Fruit fly (Drosophila melanogaster) whole organism, embryonic: ENCODE measurements around the gene AP-1-2beta.

Experiments
- Asciz ChIP-seq: fragments of 200-800 bp; sonication (Bioruptor generic); optimal IDR thresholded peaks from 2 replicates; lab custom pipeline; 2017; ENCODE audit warnings: missing biosample characterization, mild to moderate bottlenecking, missing genetic modification characterization, missing genetic modification reagents
- CG11093 ChIP-seq: fragments of 200-800 bp; sonication (Bioruptor generic); IDR thresholded peaks from 3 replicates; pipeline ENCODE4 v1.3.6; 2022; ENCODE audit warnings: missing biosample characterization, missing genetic modification characterization
- CG11560 ChIP-seq: fragments of 200-800 bp; sonication (Bioruptor generic); IDR thresholded peaks from 3 replicates; pipeline ENCODE4 v1.3.6; 2022; ENCODE audit warnings: missing biosample characterization, missing genetic modification characterization
- CG12104 ChIP-seq: fragments of 200-800 bp; sonication (Bioruptor generic); optimal IDR thresholded peaks from 3 replicates; lab custom pipeline; 2016; ENCODE audit warnings: missing biosample characterization, missing genetic modification characterization
- CG14667 ChIP-seq: fragments of 200-800 bp; sonication (Bioruptor generic); IDR thresholded peaks from 2 replicates; pipeline ENCODE4 v1.3.6; 2022; ENCODE audit warnings: missing biosample characterization, missing genetic modification characterization
- CG14965 ChIP-seq: fragments of 200-800 bp; sonication (Bioruptor generic); optimal IDR thresholded peaks from 2 replicates; lab custom pipeline; 2016; ENCODE audit warnings: missing biosample characterization, missing genetic modification characterization, borderline replicate concordance
- CG17186 ChIP-seq: fragments of 200-800 bp; sonication (Bioruptor generic); optimal IDR thresholded peaks from 3 replicates; lab custom pipeline; 2017; ENCODE audit warnings: missing biosample characterization, missing genetic modification reagents, missing genetic modification characterization
- CG17568 ChIP-seq: fragments of 200-800 bp; sonication (Bioruptor generic); optimal IDR thresholded peaks from 2 replicates; lab custom pipeline; 2018; ENCODE audit warnings: missing biosample characterization, mild to moderate bottlenecking, missing genetic modification characterization, moderate library complexity
- CG4360 ChIP-seq: fragments of 200-800 bp; sonication (Bioruptor generic); IDR thresholded peaks from 2 replicates; pipeline ENCODE4 v1.3.6; 2022; ENCODE audit warnings: missing biosample characterization, missing genetic modification characterization
- CG5180 ChIP-seq: fragments of 200-800 bp; sonication (Bioruptor generic); optimal IDR thresholded peaks from 3 replicates; lab custom pipeline; 2017; ENCODE audit warnings: missing biosample characterization, missing genetic modification characterization, mild to moderate bottlenecking, moderate library complexity, missing genetic modification reagents
- CG5245 ChIP-seq: fragments of 200-800 bp; sonication (Bioruptor generic); optimal IDR thresholded peaks from 3 replicates; lab custom pipeline; 2016; ENCODE audit warnings: missing biosample characterization, missing genetic modification characterization
- CG5953 ChIP-seq: fragments of 200-800 bp; sonication (Bioruptor generic); IDR thresholded peaks from 2 replicates; pipeline ENCODE4 v1.3.6; 2022; ENCODE audit warnings: missing biosample characterization, missing genetic modification characterization
- CG6791 ChIP-seq: fragments of 200-800 bp; sonication (Bioruptor generic); IDR thresholded peaks from 3 replicates; pipeline ENCODE4 v1.3.6; 2022; ENCODE audit warnings: missing biosample characterization, missing genetic modification characterization; ENCODE audit not compliant: partially characterized antibody
- CG7786 ChIP-seq: fragments of 200-800 bp; sonication (Bioruptor generic); optimal IDR thresholded peaks from 2 replicates; lab custom pipeline; 2016; ENCODE audit warnings: missing biosample characterization, missing genetic modification characterization
- CG9876 ChIP-seq: fragments of 200-800 bp; sonication (Bioruptor generic); optimal IDR thresholded peaks from 2 replicates; lab custom pipeline; 2016; ENCODE audit warnings: missing biosample characterization, missing genetic modification characterization
- E2f1 ChIP-seq: fragments of 200-800 bp; sonication (Bioruptor generic); IDR thresholded peaks from 2 replicates; pipeline ENCODE4 v1.3.6; 2022; ENCODE audit warnings: missing biosample characterization, missing genetic modification characterization
- ERR ChIP-seq: fragments of 200-800 bp; sonication (Bioruptor generic); optimal IDR thresholded peaks from 2 replicates; lab custom pipeline; 2016; ENCODE audit warnings: missing biosample characterization, missing genetic modification characterization
- GATAe ChIP-seq: fragments of 200-800 bp; sonication (Bioruptor generic); conservative IDR thresholded peaks from 2 replicates; pipeline ENCODE4 v1.3.6; 2022; ENCODE audit warnings: missing biosample characterization, missing genetic modification characterization
- NC2α ChIP-seq: fragments of 200-800 bp; sonication (Bioruptor generic); optimal IDR thresholded peaks from 2 replicates; lab custom pipeline; 2016; ENCODE audit warnings: missing biosample characterization, missing genetic modification characterization
- NC2β ChIP-seq: fragments of 200-800 bp; sonication (Bioruptor generic); optimal IDR thresholded peaks from 2 replicates; lab custom pipeline; 2016; ENCODE audit warnings: missing biosample characterization, missing genetic modification characterization
- NfI ChIP-seq: fragments of 200-800 bp; sonication (Bioruptor generic); optimal IDR thresholded peaks from 3 replicates; lab custom pipeline; 2018; ENCODE audit warnings: missing biosample characterization, mild to moderate bottlenecking, missing genetic modification characterization, moderate library complexity
- Optix ChIP-seq: fragments of 200-800 bp; sonication (Bioruptor generic); IDR thresholded peaks from 3 replicates; pipeline ENCODE4 v1.3.6; 2022; ENCODE audit warnings: missing biosample characterization, missing genetic modification characterization
- Rx ChIP-seq: fragments of 200-800 bp; sonication (Bioruptor generic); IDR thresholded peaks from 2 replicates; pipeline ENCODE4 v1.3.6; 2022; ENCODE audit warnings: missing biosample characterization, missing genetic modification characterization
- Sox100B ChIP-seq: fragments of 200-800 bp; sonication (Bioruptor generic); optimal IDR thresholded peaks from 3 replicates; lab custom pipeline; 2018; ENCODE audit warnings: missing biosample characterization, mild to moderate bottlenecking, missing genetic modification characterization
- ab ChIP-seq: fragments of 200-800 bp; sonication (Bioruptor generic); optimal IDR thresholded peaks from 2 replicates; lab custom pipeline; 2016; ENCODE audit warnings: missing biosample characterization, missing genetic modification characterization
- az2 ChIP-seq: fragments of 200-800 bp; sonication (Bioruptor generic); optimal IDR thresholded peaks from 3 replicates; lab custom pipeline; 2016; ENCODE audit warnings: missing biosample characterization, missing genetic modification characterization
- bcd ChIP-seq: fragments of 200-800 bp; sonication (Bioruptor generic); optimal IDR thresholded peaks from 2 replicates; lab custom pipeline; 2017; ENCODE audit warnings: missing biosample characterization, mild to moderate bottlenecking, missing genetic modification characterization
- bsh ChIP-seq, 2 experiments: fragments of 200-800 bp; sonication (Bioruptor generic); optimal IDR thresholded peaks; 2 replicates each; lab custom pipeline; 2017 to 2018; ENCODE audit warnings: mild to moderate bottlenecking in 2 of 2, missing biosample characterization in 2 of 2, missing genetic modification characterization in 2 of 2, moderate library complexity in 1 of 2
- caup ChIP-seq: fragments of 200-800 bp; sonication (Bioruptor generic); optimal IDR thresholded peaks from 3 replicates; lab custom pipeline; 2017; ENCODE audit warnings: missing biosample characterization, mild to moderate bottlenecking, missing genetic modification characterization, moderate library complexity; ENCODE audit not compliant: severe bottlenecking
- cg ChIP-seq: fragments of 200-800 bp; sonication (Bioruptor generic); optimal IDR thresholded peaks from 3 replicates; lab custom pipeline; 2019; ENCODE audit warnings: missing biosample characterization, mild to moderate bottlenecking, missing genetic modification characterization, moderate library complexity
- chm ChIP-seq: fragments of 200-800 bp; sonication (Bioruptor generic); IDR thresholded peaks from 2 replicates; pipeline ENCODE4 v1.3.6; 2022; ENCODE audit warnings: missing biosample characterization, missing genetic modification characterization
- dati ChIP-seq: fragments of 200-800 bp; sonication (Bioruptor generic); IDR thresholded peaks from 2 replicates; pipeline ENCODE4 v1.3.6; 2022; ENCODE audit warnings: missing biosample characterization, missing genetic modification characterization
- exex ChIP-seq: fragments of 200-800 bp; sonication (Bioruptor generic); optimal IDR thresholded peaks from 4 replicates; lab custom pipeline; 2018; ENCODE audit warnings: missing biosample characterization, mild to moderate bottlenecking, missing genetic modification characterization, moderate library complexity
- fd64A ChIP-seq: fragments of 200-800 bp; sonication (Bioruptor generic); optimal IDR thresholded peaks from 3 replicates; lab custom pipeline; 2018; ENCODE audit warnings: missing biosample characterization, mild to moderate bottlenecking, missing genetic modification characterization
- gem ChIP-seq: fragments of 200-800 bp; sonication (Bioruptor generic); optimal IDR thresholded peaks from 2 replicates; lab custom pipeline; 2019; ENCODE audit warnings: missing biosample characterization, mild to moderate bottlenecking, missing genetic modification characterization, moderate library complexity
- jumu ChIP-seq: fragments of 200-800 bp; sonication (Bioruptor generic); optimal IDR thresholded peaks from 3 replicates; lab custom pipeline; 2016; ENCODE audit warnings: missing biosample characterization, missing genetic modification characterization
- nau ChIP-seq: fragments of 200-800 bp; sonication (Bioruptor generic); optimal IDR thresholded peaks from 3 replicates; lab custom pipeline; 2017; ENCODE audit warnings: missing biosample characterization, mild to moderate bottlenecking, missing genetic modification characterization, missing genetic modification reagents
- nerfin-1 ChIP-seq: fragments of 200-800 bp; sonication (Bioruptor generic); optimal IDR thresholded peaks from 3 replicates; lab custom pipeline; 2019; ENCODE audit warnings: missing biosample characterization, mild to moderate bottlenecking, missing genetic modification characterization, moderate library complexity
- nerfin-2 ChIP-seq: fragments of 200-800 bp; sonication (Bioruptor generic); IDR thresholded peaks from 2 replicates; pipeline ENCODE4 v1.3.6; 2022; ENCODE audit warnings: missing biosample characterization, missing genetic modification characterization; ENCODE audit not compliant: partially characterized antibody
- odd ChIP-seq: fragments of 200-800 bp; sonication (Bioruptor generic); optimal IDR thresholded peaks from 2 replicates; lab custom pipeline; 2017; ENCODE audit warnings: missing biosample characterization, mild to moderate bottlenecking, missing genetic modification characterization
- otp ChIP-seq: fragments of 200-800 bp; sonication (Bioruptor generic); IDR thresholded peaks from 3 replicates; pipeline ENCODE4, ENCODE4 v1.3.6; 2022; ENCODE audit warnings: missing biosample characterization, missing genetic modification characterization
- pnt ChIP-seq: fragments of 200-800 bp; sonication (Bioruptor generic); optimal IDR thresholded peaks from 3 replicates; lab custom pipeline; 2016; ENCODE audit warnings: missing biosample characterization, missing genetic modification characterization
- pum ChIP-seq: fragments of 200-800 bp; sonication (Bioruptor generic); optimal IDR thresholded peaks from 2 replicates; lab custom pipeline; 2016; ENCODE audit warnings: missing biosample characterization, missing genetic modification characterization
- ro ChIP-seq: fragments of 200-800 bp; sonication (Bioruptor generic); IDR thresholded peaks from 2 replicates; pipeline ENCODE4 v1.3.6; 2022; ENCODE audit warnings: missing biosample characterization, missing genetic modification characterization
- sd ChIP-seq: fragments of 200-800 bp; sonication (Bioruptor generic); optimal IDR thresholded peaks from 3 replicates; lab custom pipeline; 2018; ENCODE audit warnings: missing biosample characterization, mild to moderate bottlenecking, missing genetic modification characterization, moderate library complexity
- sob ChIP-seq: fragments of 200-800 bp; sonication (Bioruptor generic); IDR thresholded peaks from 2 replicates; pipeline ENCODE4 v1.3.6; 2022; ENCODE audit warnings: missing biosample characterization, missing genetic modification characterization
- tin ChIP-seq: fragments of 200-800 bp; sonication (Bioruptor generic); optimal IDR thresholded peaks from 3 replicates; lab custom pipeline; 2016; ENCODE audit warnings: missing biosample characterization, missing genetic modification characterization
- usp ChIP-seq: fragments of >200 bp; optimal IDR thresholded peaks from 2 replicates; lab custom pipeline; 2017; ENCODE audit warnings: missing biosample characterization, missing genetic modification characterization
- vvl ChIP-seq: fragments of 200-800 bp; sonication (Bioruptor generic); IDR thresholded peaks from 2 replicates; pipeline ENCODE4 v1.3.6; 2022; ENCODE audit warnings: missing biosample characterization, missing genetic modification characterization
- wdn ChIP-seq: fragments of 200-800 bp; sonication (Bioruptor generic); IDR thresholded peaks from 2 replicates; pipeline ENCODE4 v1.3.6; 2022; ENCODE audit warnings: missing biosample characterization, missing genetic modification characterization
- wor ChIP-seq: fragments of 200-800 bp; sonication (Bioruptor generic); IDR thresholded peaks from 2 replicates; pipeline ENCODE4 v1.3.6; 2022; ENCODE audit warnings: missing biosample characterization, missing genetic modification characterization
- zen2 ChIP-seq: fragments of 200-800 bp; sonication (Bioruptor generic); IDR thresholded peaks from 3 replicates; pipeline ENCODE4 v1.3.6; 2022; ENCODE audit warnings: missing biosample characterization, missing genetic modification characterization; ENCODE audit not compliant: partially characterized antibody

AP-1-2beta gene

DNA sequence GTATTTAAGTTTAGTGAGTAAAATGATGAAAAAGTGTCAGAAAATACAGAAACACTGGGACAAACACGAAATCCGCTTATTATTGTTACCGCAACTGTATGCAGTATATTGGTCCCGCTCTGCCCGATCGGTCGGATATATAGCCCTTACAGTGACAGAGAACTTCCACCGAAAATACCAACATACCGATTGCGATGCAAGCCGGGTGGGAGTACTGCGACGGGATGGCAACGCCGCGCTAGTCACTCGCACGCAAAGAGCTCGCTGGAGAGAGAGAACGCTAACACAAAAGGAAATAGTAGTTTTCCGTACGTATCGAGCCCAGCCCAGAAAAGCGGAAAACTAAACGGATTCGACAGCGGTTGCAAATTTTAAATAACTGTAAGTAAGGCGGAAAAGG, 34.0 kb upstream of the AP-1-2beta start, which contains the start of gene Cdc42 (continued):
- TF ChIP-seq ro (GFP tag; lab: Robert Waterston, UW) (no peak), nerfin-2 (GFP tag; lab: Robert Waterston, UW) (0 out of 2 replicates have a peak, but pooled peaks have one; percentile 31), exex (tag; lab: Kevin White, UChicago) (no peak), dati (GFP tag; lab: Robert Waterston, UW) (no peak), Sox100B (GFP tag; lab: Kevin White, UChicago) (no peak), CG6791 (GFP tag; lab: Robert Waterston, UW) (peak; percentile 42; the same call in 2 of the 3 replicates), nau (GFP tag; lab: Kevin White, UChicago) (no peak), odd (GFP tag; lab: Kevin White, UChicago) (no peak), caup (GFP tag; lab: Kevin White, UChicago) (no peak), vvl (no peak), bcd (GFP tag; lab: Kevin White, UChicago) (no peak), Optix (GFP tag; lab: Robert Waterston, UW) (no peak), az2 (GFP tag; lab: Kevin White, UChicago) (no peak), otp (GFP tag; lab: Robert Waterston, UW) (no peak), ab (GFP tag; lab: Kevin White, UChicago) (no peak), cg (GFP tag; lab: Kevin White, UChicago) (no peak), nerfin-1 (no peak), CG17568 (no peak), E2f1 (GFP tag; lab: Robert Waterston, UW) (no peak), CG12104 (GFP tag; lab: Kevin White, UChicago) (no peak), jumu (no peak), chm (GFP tag; lab: Robert Waterston, UW) (no peak), zen2 (GFP tag; lab: Robert Waterston, UW) (no peak), CG7786 (GFP tag; lab: Kevin White, UChicago) (no peak), Rx (no peak), CG17186 (no peak), bsh (GFP tag; optimal IDR thresholded peaks at IDR 0.05; lab: Kevin White, UChicago) (no peak), usp (GFP tag; lab: Kevin White, UChicago) (no peak), CG11560 (no peak), wor (GFP tag; lab: Robert Waterston, UW) (no peak), CG9876 (GFP tag; lab: Kevin White, UChicago) (no peak), tin (GFP tag; lab: Kevin White, UChicago) (no peak), CG11093 (GFP tag; lab: Robert Waterston, UW) (no peak), NC2α (GFP tag; lab: Kevin White, UChicago) (no peak), sob (GFP tag; lab: Robert Waterston, UW) (no peak), CG4360 (GFP tag; lab: Robert Waterston, UW) (no peak), CG14667 (no peak), sd (tag; lab: Kevin White, UChicago) (peak; percentile 2), NC2β (GFP tag; lab: Kevin White, UChicago) (no peak), fd64A (GFP tag; lab: Kevin White, UChicago) (no peak), gem (tag; lab: Kevin White, UChicago) (no peak), CG5245 (GFP tag; lab: Kevin White, UChicago) (no peak), pnt (GFP tag; lab: Kevin White, UChicago) (no peak), ERR (no peak), CG5953 (GFP tag; lab: Robert Waterston, UW) (no peak), pum (GFP tag; lab: Kevin White, UChicago) (no peak), Asciz (GFP tag; lab: Kevin White, UChicago) (no peak), CG5180 (GFP tag; lab: Kevin White, UChicago) (no peak), GATAe (GFP tag; lab: Robert Waterston, UW) (no peak), NfI (GFP tag; lab: Kevin White, UChicago) (no peak), CG14965 (GFP tag; lab: Kevin White, UChicago) (no peak), wdn (GFP tag; lab: Robert Waterston, UW) (no peak)
